Fruit fly (Drosophila melanogaster) whole organism, embryonic: ENCODE results near the gene DPCoAC.

Experiments
- Ada2b ChIP-seq: fragments of 200-800 bp; sonication (Bioruptor generic); IDR thresholded peaks from 2 replicates; pipeline ENCODE4 v1.3.6; 2022; ENCODE audit warnings: missing biosample characterization, missing genetic modification characterization
- Blimp-1 ChIP-seq: fragments of 200-800 bp; sonication (Bioruptor generic); optimal IDR thresholded peaks from 3 replicates; lab custom pipeline; 2018; ENCODE audit warnings: missing biosample characterization, missing genetic modification characterization, mild to moderate bottlenecking, moderate library complexity, missing genetic modification reagents
- CG10267 ChIP-seq: fragments of 200-800 bp; sonication (Bioruptor generic); optimal IDR thresholded peaks from 2 replicates; lab custom pipeline; 2018; ENCODE audit warnings: missing biosample characterization, mild to moderate bottlenecking, missing genetic modification characterization, moderate library complexity
- CG10462 ChIP-seq: fragments of 200-800 bp; sonication (Bioruptor generic); optimal IDR thresholded peaks from 2 replicates; lab custom pipeline; 2016; ENCODE audit warnings: missing biosample characterization, missing genetic modification characterization
- CG10543 ChIP-seq: fragments of 200-800 bp; sonication (Bioruptor generic); optimal IDR thresholded peaks from 3 replicates; lab custom pipeline; 2017; ENCODE audit warnings: missing biosample characterization, mild to moderate bottlenecking, missing genetic modification characterization, moderate library complexity
- CG11247 ChIP-seq: fragments of 200-800 bp; sonication (Bioruptor generic); IDR thresholded peaks from 2 replicates; pipeline ENCODE4 v1.3.6; 2022; ENCODE audit warnings: missing biosample characterization, missing genetic modification characterization
- CG14710 ChIP-seq: fragments of 200-800 bp; sonication (Bioruptor generic); optimal IDR thresholded peaks from 3 replicates; lab custom pipeline; 2019; ENCODE audit warnings: missing biosample characterization, mild to moderate bottlenecking, missing genetic modification characterization, moderate library complexity
- CG17361 ChIP-seq: fragments of 200-800 bp; sonication (Bioruptor generic); IDR thresholded peaks from 3 replicates; pipeline ENCODE4 v1.3.6; 2022; ENCODE audit warnings: missing biosample characterization, missing genetic modification characterization
- CG17568 ChIP-seq: fragments of 200-800 bp; sonication (Bioruptor generic); optimal IDR thresholded peaks from 2 replicates; lab custom pipeline; 2018; ENCODE audit warnings: missing biosample characterization, mild to moderate bottlenecking, missing genetic modification characterization, moderate library complexity
- CG18599 ChIP-seq: fragments of 200-800 bp; sonication (Bioruptor generic); optimal IDR thresholded peaks from 3 replicates; lab custom pipeline; 2017; ENCODE audit warnings: missing biosample characterization, missing genetic modification characterization, mild to moderate bottlenecking, moderate library complexity, missing genetic modification reagents
- CG2120 ChIP-seq: fragments of 200-800 bp; sonication (Bioruptor generic); optimal IDR thresholded peaks from 3 replicates; lab custom pipeline; 2016; ENCODE audit warnings: missing biosample characterization, missing genetic modification characterization
- CG2875 ChIP-seq: fragments of 200-800 bp; sonication (Bioruptor generic); optimal IDR thresholded peaks from 2 replicates; lab custom pipeline; 2017; ENCODE audit warnings: missing biosample characterization, mild to moderate bottlenecking, missing genetic modification characterization, missing genetic modification reagents
- CG32532 ChIP-seq: fragments of 200-800 bp; sonication (Bioruptor generic); IDR thresholded peaks from 2 replicates; pipeline ENCODE4 v1.3.6; 2022; ENCODE audit warnings: missing biosample characterization, missing genetic modification characterization
- CG4328 ChIP-seq: fragments of 200-800 bp; sonication (Bioruptor generic); optimal IDR thresholded peaks from 3 replicates; lab custom pipeline; 2017; ENCODE audit warnings: missing biosample characterization, missing genetic modification reagents, missing genetic modification characterization
- CG4424 ChIP-seq: fragments of 200-800 bp; sonication (Bioruptor generic); optimal IDR thresholded peaks from 3 replicates; lab custom pipeline; 2016; ENCODE audit warnings: missing biosample characterization, missing genetic modification characterization
- CG4707 ChIP-seq: fragments of 200-800 bp; sonication (Bioruptor generic); optimal IDR thresholded peaks from 2 replicates; lab custom pipeline; 2018; ENCODE audit warnings: missing biosample characterization, mild to moderate bottlenecking, missing genetic modification characterization, moderate library complexity
- CG6254 ChIP-seq: fragments of 200-800 bp; sonication (Bioruptor generic); optimal IDR thresholded peaks from 3 replicates; lab custom pipeline; 2017; ENCODE audit warnings: mild to moderate bottlenecking, missing biosample characterization, missing genetic modification reagents, missing genetic modification characterization
- CG6683 ChIP-seq: fragments of 200-800 bp; sonication (Bioruptor generic); optimal IDR thresholded peaks from 2 replicates; lab custom pipeline; 2017; ENCODE audit warnings: missing biosample characterization, mild to moderate bottlenecking, missing genetic modification characterization, missing genetic modification reagents
- CG6689 ChIP-seq: fragments of 200-800 bp; sonication (Bioruptor generic); IDR thresholded peaks from 2 replicates; pipeline ENCODE4 v1.3.6; 2022; ENCODE audit warnings: missing biosample characterization, missing genetic modification characterization
- CG7357 ChIP-seq: fragments of 200-800 bp; sonication (Bioruptor generic); IDR thresholded peaks from 3 replicates; pipeline ENCODE4 v1.3.6; 2022; ENCODE audit warnings: missing biosample characterization, missing genetic modification characterization
- CG7745 ChIP-seq: fragments of 200-800 bp; sonication (Bioruptor generic); optimal IDR thresholded peaks from 2 replicates; lab custom pipeline; 2018; ENCODE audit warnings: missing biosample characterization, mild to moderate bottlenecking, missing genetic modification characterization, moderate library complexity
- CG7839 ChIP-seq: fragments of 200-800 bp; sonication (Bioruptor generic); optimal IDR thresholded peaks from 3 replicates; lab custom pipeline; 2018; ENCODE audit warnings: missing biosample characterization, mild to moderate bottlenecking, missing genetic modification characterization, moderate library complexity
- Dip3 ChIP-seq: fragments of 200-800 bp; sonication (Bioruptor generic); optimal IDR thresholded peaks from 3 replicates; lab custom pipeline; 2016; ENCODE audit warnings: missing biosample characterization, missing genetic modification characterization
- Dp ChIP-seq: fragments of 200-800 bp; sonication (Bioruptor generic); optimal IDR thresholded peaks from 2 replicates; lab custom pipeline; 2018; ENCODE audit warnings: missing biosample characterization, mild to moderate bottlenecking, missing genetic modification characterization, moderate library complexity
- E2f2 ChIP-seq: fragments of 200-800 bp; sonication (Bioruptor generic); IDR thresholded peaks from 2 replicates; pipeline ENCODE4 v1.3.6; 2022; ENCODE audit warnings: missing biosample characterization, missing genetic modification characterization
- Gug ChIP-seq: fragments of 200-800 bp; sonication (Bioruptor generic); IDR thresholded peaks from 4 replicates; pipeline ENCODE4 v1.3.6; 2022; ENCODE audit warnings: missing biosample characterization, missing genetic modification characterization
- HLH3B ChIP-seq: fragments of 200-800 bp; sonication (Bioruptor generic); IDR thresholded peaks from 2 replicates; pipeline ENCODE4 v1.3.6; 2022; ENCODE audit warnings: missing biosample characterization, missing genetic modification characterization
- Nf-YC ChIP-seq: fragments of 200-800 bp; optimal IDR thresholded peaks from 3 replicates; lab custom pipeline; 2019; ENCODE audit warnings: missing biosample characterization, mild to moderate bottlenecking, missing genetic modification characterization, moderate library complexity
- Ptx1 ChIP-seq: fragments of 200-800 bp; sonication (Bioruptor generic); IDR thresholded peaks from 2 replicates; pipeline ENCODE4 v1.3.6; 2022; ENCODE audit warnings: missing biosample characterization, missing genetic modification characterization
- Rx ChIP-seq: fragments of 200-800 bp; sonication (Bioruptor generic); IDR thresholded peaks from 2 replicates; pipeline ENCODE4 v1.3.6; 2022; ENCODE audit warnings: missing biosample characterization, missing genetic modification characterization
- Ssrp ChIP-seq: fragments of 200-800 bp; sonication (Bioruptor generic); optimal IDR thresholded peaks from 2 replicates; lab custom pipeline; 2018; ENCODE audit warnings: missing biosample characterization, mild to moderate bottlenecking, missing genetic modification characterization, moderate library complexity
- Trl ChIP-seq, 3 experiments: fragments of >200 bp in 2 of 3; fragments of 200-800 bp in 1 of 3; sonication (Bioruptor generic) in 1 of 3; optimal IDR thresholded peaks; 2 replicates in 1 of 3; 3 replicates in 2 of 3; lab custom pipeline; 2016 to 2017; ENCODE audit warnings: missing biosample characterization in 1 of 3, missing genetic modification characterization in 1 of 3
- Xbp1 ChIP-seq: fragments of 200-800 bp; sonication (Bioruptor generic); optimal IDR thresholded peaks from 3 replicates; lab custom pipeline; 2016; ENCODE audit warnings: missing biosample characterization, mild to moderate bottlenecking, missing genetic modification characterization
- aop ChIP-seq: fragments of 200-800 bp; sonication (Bioruptor generic); IDR thresholded peaks from 2 replicates; pipeline ENCODE4 v1.3.6; 2022; ENCODE audit warnings: missing biosample characterization, missing genetic modification characterization
- bcd ChIP-seq: fragments of 200-800 bp; sonication (Bioruptor generic); optimal IDR thresholded peaks from 2 replicates; lab custom pipeline; 2017; ENCODE audit warnings: missing biosample characterization, mild to moderate bottlenecking, missing genetic modification characterization
- ci ChIP-seq: fragments of 200-800 bp; sonication (Bioruptor generic); IDR thresholded peaks from 3 replicates; pipeline ENCODE4 v1.3.6; 2022; ENCODE audit warnings: missing biosample characterization, missing genetic modification characterization
- crp ChIP-seq, 2 experiments: fragments of 200-800 bp; sonication (Bioruptor generic); optimal IDR thresholded peaks; 2 replicates in 1 of 2; 3 replicates in 1 of 2; lab custom pipeline; 2017; ENCODE audit warnings: missing biosample characterization in 2 of 2, missing genetic modification characterization in 2 of 2, mild to moderate bottlenecking in 1 of 2, moderate library complexity in 1 of 2
- dysf ChIP-seq: fragments of 200-800 bp; sonication (Bioruptor generic); IDR thresholded peaks from 3 replicates; pipeline ENCODE4 v1.3.6; 2022; ENCODE audit warnings: missing biosample characterization, missing genetic modification characterization
- gfzf ChIP-seq: fragments of 200-800 bp; sonication (Bioruptor generic); optimal IDR thresholded peaks from 2 replicates; lab custom pipeline; 2016; ENCODE audit warnings: missing biosample characterization, mild to moderate bottlenecking, missing genetic modification characterization, moderate library complexity
- hb ChIP-seq: fragments of 200-800 bp; sonication (Bioruptor generic); IDR thresholded peaks from 3 replicates; pipeline ENCODE4 v1.3.6; 2022; ENCODE audit warnings: missing biosample characterization, missing genetic modification characterization; ENCODE audit not compliant: partially characterized antibody
- hkb ChIP-seq, 2 experiments: fragments of 200-800 bp in 1 of 2; fragments of >200 bp in 1 of 2; sonication (Bioruptor generic) in 1 of 2; IDR thresholded peaks in 1 of 2; optimal IDR thresholded peaks in 1 of 2; 2 replicates each; pipeline versions ENCODE4 v1.3.6 to Lab custom; 2017 to 2022; ENCODE audit warnings: missing biosample characterization in 1 of 2, missing genetic modification characterization in 1 of 2
- insv ChIP-seq, 2 experiments: fragments of 200-800 bp; sonication (Bioruptor generic); optimal IDR thresholded peaks; 3 replicates each; lab custom pipeline; 2016 to 2018; ENCODE audit warnings: missing biosample characterization in 2 of 2, missing genetic modification characterization in 2 of 2
- lilli ChIP-seq: fragments of 200-800 bp; sonication (Bioruptor generic); optimal IDR thresholded peaks from 3 replicates; lab custom pipeline; 2016; ENCODE audit warnings: missing biosample characterization, missing genetic modification characterization
- lola ChIP-seq, 3 experiments: fragments of >200 bp in 2 of 3; fragments of 200-800 bp in 1 of 3; sonication (Bioruptor generic) in 1 of 3; optimal IDR thresholded peaks; 2 replicates each; lab custom pipeline; 2017 to 2019; ENCODE audit warnings: missing biosample characterization in 3 of 3, missing genetic modification characterization in 3 of 3, mild to moderate bottlenecking in 1 of 3, moderate library complexity in 1 of 3
- pnt ChIP-seq: fragments of 200-800 bp; sonication (Bioruptor generic); optimal IDR thresholded peaks from 3 replicates; lab custom pipeline; 2016; ENCODE audit warnings: missing biosample characterization, missing genetic modification characterization
- stc ChIP-seq: fragments of 200-800 bp; sonication (Bioruptor generic); IDR thresholded peaks from 2 replicates; pipeline ENCODE4 v1.3.6; 2022; ENCODE audit warnings: missing biosample characterization, missing genetic modification characterization
- tio ChIP-seq: fragments of 200-800 bp; sonication (Bioruptor generic); optimal IDR thresholded peaks from 2 replicates; lab custom pipeline; 2017; ENCODE audit warnings: missing biosample characterization, missing genetic modification characterization, inconsistent platforms
- twi ChIP-seq: fragments of 200-800 bp; optimal IDR thresholded peaks from 2 replicates; lab custom pipeline; 2019; ENCODE audit warnings: missing biosample characterization, mild to moderate bottlenecking, missing genetic modification characterization, moderate library complexity
- vvl ChIP-seq: fragments of 200-800 bp; sonication (Bioruptor generic); IDR thresholded peaks from 2 replicates; pipeline ENCODE4 v1.3.6; 2022; ENCODE audit warnings: missing biosample characterization, missing genetic modification characterization

DPCoAC gene

dm6 chr3R:20588480-20588785, 31.0 kb upstream of the DPCoAC start, which contains the start of gene Srp72 (continued):
- peak; percentile 14; the same call in 1 of the 3 replicates for TF ChIP-seq CG7357 (GFP tag; lab: Robert Waterston, UW)
- TF ChIP-seq bcd (GFP tag; lab: Kevin White, UChicago): peak; percentile 21
- peak; percentile 66 for TF ChIP-seq CG4424 (GFP tag; lab: Kevin White, UChicago)
- TF ChIP-seq CG7745: peak; percentile 91
- peak; percentile 51 for TF ChIP-seq CG2120 (GFP tag; lab: Kevin White, UChicago)
- TF ChIP-seq CG10267 (tag; lab: Kevin White, UChicago): peak; percentile 74
- TF ChIP-seq CG6254: no peak
- peak; percentile 56 for TF ChIP-seq Blimp-1 (GFP tag; lab: Kevin White, UChicago)
- TF ChIP-seq CG4328 (GFP tag; lab: Kevin White, UChicago): peak; percentile 29
- TF ChIP-seq hkb (optimal IDR thresholded peaks at IDR 0.05; lab: Kevin White, UChicago): no peak
- peak; percentile 63 for TF ChIP-seq hkb (GFP tag; IDR thresholded peaks at IDR 0.05; lab: Robert Waterston, UW)
- peak; percentile 51; the same call in 1 of the 2 replicates for TF ChIP-seq HLH3B
- TF ChIP-seq Rx (GFP tag; lab: Robert Waterston, UW): no peak
- TF ChIP-seq vvl (GFP tag; lab: Robert Waterston, UW): peak; percentile 54
- peak; percentile 66 for TF ChIP-seq Xbp1
- TF ChIP-seq hb (GFP tag; lab: Robert Waterston, UW): no peak
- TF ChIP-seq pnt (GFP tag; lab: Kevin White, UChicago): no peak
- TF ChIP-seq CG4707 (GFP tag; lab: Kevin White, UChicago): no peak
- peak; percentile 59 for TF ChIP-seq E2f2 (GFP tag; lab: Robert Waterston, UW)
- peak; percentile 63; the same call in 1 of the 2 replicates for TF ChIP-seq CG32532 (GFP tag; lab: Robert Waterston, UW)
- TF ChIP-seq Nf-YC: peak; percentile 41
- peak; percentile 29 for TF ChIP-seq tio (GFP tag; lab: Kevin White, UChicago)
- peak; percentile 71 for TF ChIP-seq ci (GFP tag; lab: Robert Waterston, UW)
- TF ChIP-seq aop (GFP tag; lab: Robert Waterston, UW): no peak
- peak; percentile 42; the same call in 1 of the 2 replicates for TF ChIP-seq Ptx1
- no peak for TF ChIP-seq insv (GFP tag; optimal IDR thresholded peaks at IDR 0.05; lab: Kevin White, UChicago)
- peak; percentile 38 for TF ChIP-seq lilli (GFP tag; lab: Kevin White, UChicago)
- peak in 1 of 3 experiments; percentile 25 for TF ChIP-seq lola (GFP tag; optimal IDR thresholded peaks at IDR 0.05; lab: Kevin White, UChicago)
- peak; percentile 50 for TF ChIP-seq CG6689 (GFP tag; lab: Robert Waterston, UW)
- no peak for TF ChIP-seq CG6683 (GFP tag; lab: Kevin White, UChicago)
- TF ChIP-seq Gug: peak; percentile 48; the same call in 1 of the 4 replicates
- TF ChIP-seq Dip3 (GFP tag; lab: Kevin White, UChicago): peak; percentile 25
- TF ChIP-seq CG2875 (GFP tag; lab: Kevin White, UChicago): peak; percentile 16
- TF ChIP-seq gfzf (GFP tag; lab: Kevin White, UChicago): peak; percentile 56
- TF ChIP-seq dysf (GFP tag; lab: Robert Waterston, UW): no peak
- TF ChIP-seq Ssrp: peak; percentile 25
- TF ChIP-seq Dp (GFP tag; lab: Kevin White, UChicago): peak; percentile 10
- TF ChIP-seq Trl (optimal IDR thresholded peaks at IDR 0.05; lab: Kevin White, UChicago): no peak
- peak; percentile 0 for TF ChIP-seq Trl (GFP tag; optimal IDR thresholded peaks at IDR 0.05; lab: Kevin White, UChicago)
- TF ChIP-seq CG17361 (GFP tag; lab: Robert Waterston, UW): no peak
- TF ChIP-seq CG14710 (tag; lab: Kevin White, UChicago): peak; percentile 75
- TF ChIP-seq CG10543 (GFP tag; lab: Kevin White, UChicago): peak; percentile 69
- peak; percentile 17 for TF ChIP-seq CG10462 (GFP tag; lab: Kevin White, UChicago)
- TF ChIP-seq crp (GFP tag; optimal IDR thresholded peaks at IDR 0.05; lab: Kevin White, UChicago): peak in 1 of 2 experiments; percentile 72
- TF ChIP-seq CG17568 (GFP tag; lab: Kevin White, UChicago): no peak
- peak; percentile 45; the same call in 1 of the 2 replicates for TF ChIP-seq stc
- peak; percentile 48 for TF ChIP-seq CG18599
- TF ChIP-seq Ada2b (GFP tag; lab: Robert Waterston, UW): peak; percentile 38
- peak; percentile 49 for TF ChIP-seq CG7839 (tag; lab: Kevin White, UChicago)
- peak; percentile 28 for TF ChIP-seq twi (tag; lab: Kevin White, UChicago)
- peak; percentile 43; the same call in 1 of the 2 replicates for TF ChIP-seq CG11247 (GFP tag; lab: Robert Waterston, UW)
